Worm (Caenorhabditis elegans): Measurements from ENCODE around the gene mett-10.

The mett-10 gene

DNA sequence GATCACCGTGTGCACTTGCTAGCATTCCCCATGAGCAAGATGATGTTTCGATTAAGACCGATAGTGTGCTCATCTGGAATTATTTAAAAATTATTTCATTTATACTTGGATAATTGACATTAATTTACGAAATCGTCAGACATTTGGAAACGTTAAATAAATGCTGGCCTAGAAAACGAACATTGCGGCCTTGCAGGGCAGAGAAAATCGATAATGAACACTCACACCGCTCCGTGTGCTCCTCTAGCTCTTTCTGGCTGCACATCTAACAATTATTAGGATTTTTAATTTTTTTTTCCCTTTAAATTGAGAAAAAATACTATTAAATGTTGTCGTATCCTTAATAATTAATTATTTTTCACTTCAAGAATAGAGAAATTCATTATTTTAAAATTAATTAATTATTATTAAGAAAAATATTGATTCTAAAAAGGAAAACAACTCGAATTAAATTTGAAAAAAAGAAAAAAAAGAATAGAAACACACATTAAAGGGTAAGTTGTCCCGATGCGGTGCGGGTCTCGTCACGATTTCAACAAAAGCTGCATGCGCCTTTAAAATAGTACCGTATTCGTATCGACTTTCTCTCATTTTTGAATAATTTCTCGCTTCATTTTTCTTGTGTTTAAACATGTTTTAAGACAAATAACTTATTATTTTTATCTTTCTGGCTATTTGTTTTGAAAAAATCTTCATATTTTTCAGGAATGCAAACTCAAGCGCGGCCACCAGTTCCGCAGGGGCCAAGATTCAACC is 5.4 kb downstream of the mett-10 start, which contains the start of the genes gtf-2H3 and ham-3:
TSS of gene gtf-2H3 (minus strand) at position 73 of the 756 bp plus-strand sequence.
TSS of gene ham-3 (plus strand) at position 706 of the 756 bp plus-strand sequence.
- TF ChIP-seq xbp-1 (tag; optimal IDR thresholded peaks at IDR 0.05) (no peak), egl-27 (tag; optimal IDR thresholded peaks at IDR 0.05) (no peak), dpl-1 (GFP tag; optimal IDR thresholded peaks at IDR 0.05) (no peak), fkh-4 (tag; optimal IDR thresholded peaks at IDR 0.05; ENCODE audit: borderline replicate concordance) (no peak), lin-35 (GFP tag; optimal IDR thresholded peaks at IDR 0.05) (no peak), unc-130 (tag; optimal IDR thresholded peaks at IDR 0.05) (no peak), lsy-2 (tag; optimal IDR thresholded peaks at IDR 0.05) (peak in 1 of 2 experiments; percentile 28), lin-13 (GFP tag; optimal IDR thresholded peaks at IDR 0.05) (no peak), egl-13 (tag; optimal IDR thresholded peaks at IDR 0.05) (no peak), C16A3.4 (tag; optimal IDR thresholded peaks at IDR 0.05) (no peak), nhr-12 (tag; optimal IDR thresholded peaks at IDR 0.05) (no peak), F16B12.6 (tag; optimal IDR thresholded peaks at IDR 0.05) (peak; percentile 15), fkh-10 (GFP tag; optimal IDR thresholded peaks at IDR 0.05) (no peak), mep-1 (tag; optimal IDR thresholded peaks at IDR 0.05) (peak; percentile 2), unc-62 (GFP tag; optimal IDR thresholded peaks at IDR 0.05) (no peak), sptf-1 (tag; optimal IDR thresholded peaks at IDR 0.05) (no peak), tlp-1 (tag; optimal IDR thresholded peaks at IDR 0.05) (no peak), isw-1 (GFP tag; IDR thresholded peaks at IDR 0.05) (no peak), sup-37 (GFP tag; optimal IDR thresholded peaks at IDR 0.05) (no peak), zip-4 (GFP tag; optimal IDR thresholded peaks at IDR 0.05) (no peak), efl-1 (optimal IDR thresholded peaks at IDR 0.05) (peak; percentile 13 to 28), efl-1 (GFP tag; optimal IDR thresholded peaks at IDR 0.05 in 1 of 2) (peak; percentile 3 to 35), mdl-1 (tag; optimal IDR thresholded peaks at IDR 0.05) (no peak), ceh-90 (tag; optimal IDR thresholded peaks at IDR 0.05) (no peak), hpl-2 (GFP tag; optimal IDR thresholded peaks at IDR 0.05) (no peak), snpc-4 (tag; optimal IDR thresholded peaks at IDR 0.05) (no peak), mab-9 (GFP tag; IDR thresholded peaks at IDR 0.05) (no peak), nhr-11 (tag; optimal IDR thresholded peaks at IDR 0.05) (no peak), ztf-11 (tag; optimal IDR thresholded peaks at IDR 0.05) (peak in 1 of 2 experiments; percentile 6), fkh-8 (tag; optimal IDR thresholded peaks at IDR 0.05) (no peak), zag-1 (tag; optimal IDR thresholded peaks at IDR 0.05) (no peak), tbx-2 (tag; optimal IDR thresholded peaks at IDR 0.05) (no peak), hlh-4 (tag; optimal IDR thresholded peaks at IDR 0.05) (no peak), nhr-237 (tag; optimal IDR thresholded peaks at IDR 0.05) (no peak), rnt-1 (tag; optimal IDR thresholded peaks at IDR 0.05) (peak; percentile 19), lir-3 (tag; optimal IDR thresholded peaks at IDR 0.05; ENCODE audit: poor library complexity) (peak; percentile 32), nhr-76 (tag; optimal IDR thresholded peaks at IDR 0.05) (no peak), nhr-77 (tag; optimal IDR thresholded peaks at IDR 0.05) (no peak), vab-15 (tag; optimal IDR thresholded peaks at IDR 0.05) (no peak), efl-3 (GFP tag; optimal IDR thresholded peaks at IDR 0.05) (no peak), blmp-1 (tag; optimal IDR thresholded peaks at IDR 0.05) (no peak), nhr-90 (tag; optimal IDR thresholded peaks at IDR 0.05; ENCODE audit: poor library complexity) (no peak), snu-23 (GFP tag; optimal IDR thresholded peaks at IDR 0.05) (no peak), unc-98 (GFP tag; IDR thresholded peaks at IDR 0.05) (no peak), dsc-1 (tag; optimal IDR thresholded peaks at IDR 0.05) (peak; percentile 6), lin-14 (GFP tag; optimal IDR thresholded peaks at IDR 0.05) (peak; percentile 59), elt-3 (tag; optimal IDR thresholded peaks at IDR 0.05) (no peak), ztf-4 (tag; optimal IDR thresholded peaks at IDR 0.05) (no peak), sox-4 (tag; optimal IDR thresholded peaks at IDR 0.05) (no peak), nhr-71 (tag; optimal IDR thresholded peaks at IDR 0.05) (no peak), elt-2 (tag; optimal IDR thresholded peaks at IDR 0.05) (no peak), ceh-82 (tag; optimal IDR thresholded peaks at IDR 0.05) (peak in 1 of 3 experiments; percentile 15)
